Fruit fly (Drosophila melanogaster) whole organism, embryonic: Measurements from ENCODE around the gene gNacalpha.

ENCODE experiments used
- Ada2b ChIP-seq: fragments of 200-800 bp; sonication (Bioruptor generic); IDR thresholded peaks from 2 replicates; pipeline ENCODE4 v1.3.6; 2022; ENCODE audit warnings: missing biosample characterization, missing genetic modification characterization
- CG10959 ChIP-seq: fragments of 200-800 bp; sonication (Bioruptor generic); IDR thresholded peaks from 2 replicates; pipeline ENCODE4 v1.3.6; 2022; ENCODE audit warnings: missing biosample characterization, missing genetic modification characterization
- CG11560 ChIP-seq: fragments of 200-800 bp; sonication (Bioruptor generic); IDR thresholded peaks from 3 replicates; pipeline ENCODE4 v1.3.6; 2022; ENCODE audit warnings: missing biosample characterization, missing genetic modification characterization
- CG12155 ChIP-seq: fragments of 200-800 bp; sonication (Bioruptor generic); optimal IDR thresholded peaks from 3 replicates; lab custom pipeline; 2016; ENCODE audit warnings: missing biosample characterization, missing genetic modification characterization
- CG13624 ChIP-seq: fragments of 200-800 bp; sonication (Bioruptor generic); optimal IDR thresholded peaks from 2 replicates; lab custom pipeline; 2016; ENCODE audit warnings: missing biosample characterization, missing genetic modification characterization
- CG13894 ChIP-seq: fragments of 200-800 bp; sonication (Bioruptor generic); optimal IDR thresholded peaks from 3 replicates; lab custom pipeline; 2018; ENCODE audit warnings: missing biosample characterization, mild to moderate bottlenecking, missing genetic modification characterization, moderate library complexity
- CG15601 ChIP-seq: fragments of 200-800 bp; sonication (Bioruptor generic); optimal IDR thresholded peaks from 3 replicates; lab custom pipeline; 2019; ENCODE audit warnings: missing biosample characterization, mild to moderate bottlenecking, missing genetic modification characterization, moderate library complexity
- CG1647 ChIP-seq: fragments of 200-800 bp; sonication (Bioruptor generic); optimal IDR thresholded peaks from 3 replicates; lab custom pipeline; 2016; ENCODE audit warnings: missing biosample characterization, missing genetic modification characterization
- CG16815 ChIP-seq: fragments of 200-800 bp; sonication (Bioruptor generic); optimal IDR thresholded peaks from 3 replicates; lab custom pipeline; 2017; ENCODE audit warnings: missing biosample characterization, mild to moderate bottlenecking, missing genetic modification characterization
- CG17361 ChIP-seq: fragments of 200-800 bp; sonication (Bioruptor generic); IDR thresholded peaks from 3 replicates; pipeline ENCODE4 v1.3.6; 2022; ENCODE audit warnings: missing biosample characterization, missing genetic modification characterization
- CG18599 ChIP-seq: fragments of 200-800 bp; sonication (Bioruptor generic); optimal IDR thresholded peaks from 3 replicates; lab custom pipeline; 2017; ENCODE audit warnings: missing biosample characterization, missing genetic modification characterization, mild to moderate bottlenecking, moderate library complexity, missing genetic modification reagents
- CG31365 ChIP-seq: fragments of 200-800 bp; sonication (Bioruptor generic); optimal IDR thresholded peaks from 2 replicates; lab custom pipeline; 2018; ENCODE audit warnings: missing biosample characterization, mild to moderate bottlenecking, missing genetic modification characterization
- CG31441 ChIP-seq: fragments of 200-800 bp; sonication (Bioruptor generic); IDR thresholded peaks from 2 replicates; pipeline ENCODE4 v1.3.6; 2022; ENCODE audit warnings: missing biosample characterization, missing genetic modification characterization
- CG32532 ChIP-seq: fragments of 200-800 bp; sonication (Bioruptor generic); IDR thresholded peaks from 2 replicates; pipeline ENCODE4 v1.3.6; 2022; ENCODE audit warnings: missing biosample characterization, missing genetic modification characterization
- Dll ChIP-seq: fragments of 200-800 bp; sonication (Bioruptor generic); IDR thresholded peaks from 4 replicates; pipeline ENCODE4 v1.3.6; 2022; ENCODE audit warnings: missing biosample characterization, missing genetic modification characterization; ENCODE audit not compliant: partially characterized antibody
- Fer3 ChIP-seq: fragments of 200-800 bp; sonication (Bioruptor generic); optimal IDR thresholded peaks from 2 replicates; lab custom pipeline; 2018; ENCODE audit warnings: missing biosample characterization, mild to moderate bottlenecking, missing genetic modification characterization, moderate library complexity
- HLHmδ ChIP-seq: fragments of 200-800 bp; sonication (Bioruptor generic); optimal IDR thresholded peaks from 2 replicates; lab custom pipeline; 2018; ENCODE audit warnings: missing biosample characterization, mild to moderate bottlenecking, missing genetic modification characterization, moderate library complexity
- Max ChIP-seq: fragments of 200-800 bp; sonication (Bioruptor generic); optimal IDR thresholded peaks from 2 replicates; lab custom pipeline; 2016; ENCODE audit warnings: missing biosample characterization, mild to moderate bottlenecking, missing genetic modification characterization
- Med ChIP-seq: fragments of 200-800 bp; sonication (Bioruptor generic); peaks from one replicate; lab custom pipeline; 2016; ENCODE audit warnings: missing biosample characterization, missing genetic modification characterization, mild to moderate bottlenecking, inconsistent platforms, moderate library complexity
- NFAT ChIP-seq: fragments of 200-800 bp; sonication (Bioruptor generic); IDR thresholded peaks from 2 replicates; pipeline ENCODE4 v1.3.6; 2022; ENCODE audit warnings: missing biosample characterization, missing genetic modification characterization
- Neu2 ChIP-seq: fragments of 200-800 bp; sonication (Bioruptor generic); optimal IDR thresholded peaks from 3 replicates; lab custom pipeline; 2016; ENCODE audit warnings: missing biosample characterization, missing genetic modification characterization, borderline replicate concordance
- Nf-YA ChIP-seq: fragments of 200-800 bp; sonication (Bioruptor generic); IDR thresholded peaks from 2 replicates; pipeline ENCODE4 v1.3.6; 2022; ENCODE audit warnings: missing biosample characterization, missing genetic modification characterization
- Poxn ChIP-seq: fragments of 200-800 bp; sonication (Bioruptor generic); IDR thresholded peaks from 2 replicates; pipeline ENCODE4 v1.3.6; 2022; ENCODE audit warnings: missing biosample characterization, missing genetic modification characterization
- Rfx ChIP-seq: fragments of 200-800 bp; sonication (Bioruptor generic); IDR thresholded peaks from 2 replicates; pipeline ENCODE4 v1.3.6; 2022; ENCODE audit warnings: missing biosample characterization, missing genetic modification characterization
- Scr ChIP-seq: fragments of 200-800 bp; sonication (Bioruptor generic); IDR thresholded peaks from 2 replicates; pipeline ENCODE4 v1.3.6; 2022; ENCODE audit warnings: missing biosample characterization, missing genetic modification characterization; ENCODE audit not compliant: partially characterized antibody
- TFAM ChIP-seq: fragments of 200-800 bp; sonication (Bioruptor generic); optimal IDR thresholded peaks from 2 replicates; lab custom pipeline; 2017; ENCODE audit warnings: missing biosample characterization, missing genetic modification characterization, inconsistent platforms
- Trl ChIP-seq, 3 experiments: fragments of >200 bp in 2 of 3; fragments of 200-800 bp in 1 of 3; sonication (Bioruptor generic) in 1 of 3; optimal IDR thresholded peaks; 2 replicates in 1 of 3; 3 replicates in 2 of 3; lab custom pipeline; 2016 to 2017; ENCODE audit warnings: missing biosample characterization in 1 of 3, missing genetic modification characterization in 1 of 3
- crol ChIP-seq: fragments of 200-800 bp; sonication (Bioruptor generic); IDR thresholded peaks from 2 replicates; pipeline ENCODE4 v1.3.6; 2022; ENCODE audit warnings: missing biosample characterization, missing genetic modification characterization
- dmrt99B ChIP-seq: fragments of 200-800 bp; sonication (Bioruptor generic); optimal IDR thresholded peaks from 2 replicates; lab custom pipeline; 2018; ENCODE audit warnings: missing biosample characterization, mild to moderate bottlenecking, missing genetic modification characterization, moderate library complexity
- eve ChIP-seq, 2 experiments: fragments of >200 bp; optimal IDR thresholded peaks; 2 replicates each; lab custom pipeline; 2017; ENCODE audit warnings: missing biosample characterization in 2 of 2, missing genetic modification characterization in 2 of 2
- gro ChIP-seq: fragments of 200-800 bp; sonication (Bioruptor generic); optimal IDR thresholded peaks from 2 replicates; lab custom pipeline; 2016; ENCODE audit warnings: missing biosample characterization, missing genetic modification characterization
- gt ChIP-seq: fragments of 200-800 bp; sonication (Bioruptor generic); IDR thresholded peaks from 2 replicates; pipeline ENCODE4 v1.3.6; 2022; ENCODE audit warnings: missing biosample characterization, missing genetic modification characterization
- jigr1 ChIP-seq: fragments of 200-800 bp; sonication (Bioruptor generic); IDR thresholded peaks from 3 replicates; pipeline ENCODE4 v1.3.6; 2022; ENCODE audit warnings: missing biosample characterization, missing genetic modification characterization
- maf-S ChIP-seq: fragments of 200-800 bp; sonication (Bioruptor generic); optimal IDR thresholded peaks from 2 replicates; lab custom pipeline; 2016; ENCODE audit warnings: missing biosample characterization, missing genetic modification characterization
- mam ChIP-seq: fragments of 200-800 bp; sonication (Bioruptor generic); optimal IDR thresholded peaks from 3 replicates; lab custom pipeline; 2016; ENCODE audit warnings: missing biosample characterization, missing genetic modification characterization
- nmo ChIP-seq: fragments of 200-800 bp; sonication (Bioruptor generic); optimal IDR thresholded peaks from 2 replicates; lab custom pipeline; 2018; ENCODE audit warnings: missing biosample characterization, mild to moderate bottlenecking, missing genetic modification characterization, moderate library complexity
- otp ChIP-seq: fragments of 200-800 bp; sonication (Bioruptor generic); IDR thresholded peaks from 3 replicates; pipeline ENCODE4, ENCODE4 v1.3.6; 2022; ENCODE audit warnings: missing biosample characterization, missing genetic modification characterization
- p53 ChIP-seq: fragments of 200-800 bp; sonication (Bioruptor generic); optimal IDR thresholded peaks from 2 replicates; lab custom pipeline; 2016; ENCODE audit warnings: missing biosample characterization, missing genetic modification characterization
- pan ChIP-seq, 4 experiments: fragments of >200 bp in 3 of 4; fragments of 200-800 bp in 1 of 4; sonication (Bioruptor generic) in 1 of 4; optimal IDR thresholded peaks in 3 of 4; IDR thresholded peaks in 1 of 4; 2 replicates each; pipeline versions ENCODE4 v1.3.6 to Lab custom; 2017 to 2022; ENCODE audit warnings: missing biosample characterization in 2 of 4, missing genetic modification characterization in 2 of 4, mixed read lengths in 1 of 4
- pb ChIP-seq: fragments of 200-800 bp; sonication (Bioruptor generic); optimal IDR thresholded peaks from 3 replicates; lab custom pipeline; 2016; ENCODE audit warnings: missing biosample characterization, missing genetic modification characterization
- prd ChIP-seq, 3 experiments: fragments of >200 bp in 2 of 3; fragments of 200-800 bp in 1 of 3; sonication (Bioruptor generic) in 1 of 3; optimal IDR thresholded peaks in 2 of 3; IDR thresholded peaks in 1 of 3; 2 replicates in 2 of 3; 3 replicates in 1 of 3; pipeline versions ENCODE4 v1.3.6 to Lab custom; 2017 to 2022; ENCODE audit warnings: missing biosample characterization in 1 of 3, missing genetic modification characterization in 1 of 3
- sim ChIP-seq: fragments of 200-800 bp; sonication (Bioruptor generic); IDR thresholded peaks from 2 replicates; pipeline ENCODE4 v1.3.6; 2022; ENCODE audit warnings: missing biosample characterization, missing genetic modification characterization
- slbo ChIP-seq: fragments of 200-800 bp; sonication (Bioruptor generic); IDR thresholded peaks from 2 replicates; pipeline ENCODE4 v1.3.6; 2022; ENCODE audit warnings: missing biosample characterization, missing genetic modification characterization
- slp2 ChIP-seq: fragments of 200-800 bp; sonication (Bioruptor generic); optimal IDR thresholded peaks from 2 replicates; lab custom pipeline; 2016; ENCODE audit warnings: missing biosample characterization, missing genetic modification characterization
- sr ChIP-seq: fragments of 200-800 bp; sonication (Bioruptor generic); IDR thresholded peaks from 3 replicates; pipeline ENCODE4 v1.3.6; 2022; ENCODE audit warnings: missing biosample characterization, missing genetic modification characterization
- unc-4 ChIP-seq: fragments of 200-800 bp; sonication (Bioruptor generic); IDR thresholded peaks from 2 replicates; pipeline ENCODE4 v1.3.6; 2022; ENCODE audit warnings: missing biosample characterization, missing genetic modification characterization; ENCODE audit not compliant: partially characterized antibody

gNacalpha gene

dm6 chr2L:1075753-1076152 is 38.7 kb downstream of the gNacalpha start (continued):
- TF ChIP-seq Fer3 (tag; lab: Kevin White, UChicago): peak; percentile 78
- no peak for TF ChIP-seq Scr (GFP tag; lab: Robert Waterston, UW)
- peak; percentile 39 for TF ChIP-seq HLHmδ
- peak; percentile 81 for TF ChIP-seq p53 (GFP tag; lab: Kevin White, UChicago)
- TF ChIP-seq sr (GFP tag; lab: Robert Waterston, UW): peak; percentile 78; the same call in 2 of the 3 replicates
- TF ChIP-seq CG13624 (GFP tag; lab: Kevin White, UChicago): peak; percentile 86
- TF ChIP-seq crol: peak; percentile 55
- no peak for TF ChIP-seq prd (optimal IDR thresholded peaks at IDR 0.05; lab: Kevin White, UChicago)
- TF ChIP-seq prd (GFP tag; IDR thresholded peaks at IDR 0.05; lab: Robert Waterston, UW): peak; percentile 98
- TF ChIP-seq Trl (optimal IDR thresholded peaks at IDR 0.05; lab: Kevin White, UChicago): no peak
- TF ChIP-seq Trl (GFP tag; optimal IDR thresholded peaks at IDR 0.05; lab: Kevin White, UChicago): peak; percentile 91
- TF ChIP-seq gro: peak; percentile 62
- peak; percentile 94 for TF ChIP-seq Ada2b (GFP tag; lab: Robert Waterston, UW)
- peak; percentile 77; the same call in 2 of the 3 replicates for TF ChIP-seq CG11560 (tag; lab: Robert Waterston, UW)
- peak; percentile 93 for TF ChIP-seq CG31441 (GFP tag; lab: Robert Waterston, UW)
- no peak for TF ChIP-seq Poxn (GFP tag; lab: Robert Waterston, UW)
- peak; percentile 94 for TF ChIP-seq nmo (GFP tag; lab: Kevin White, UChicago)
- TF ChIP-seq Dll: no peak
- no peak for TF ChIP-seq TFAM (GFP tag; lab: Kevin White, UChicago)
- TF ChIP-seq Med (GFP tag; lab: Kevin White, UChicago): peak; percentile 98
- peak; percentile 84 for TF ChIP-seq Rfx (GFP tag; lab: Robert Waterston, UW)
- TF ChIP-seq jigr1: peak; percentile 90
- peak; percentile 93 for TF ChIP-seq dmrt99B (tag; lab: Kevin White, UChicago)
- TF ChIP-seq unc-4: no peak
- TF ChIP-seq slbo: peak; percentile 91
- peak; percentile 92 for TF ChIP-seq CG16815 (GFP tag; lab: Kevin White, UChicago)
- TF ChIP-seq otp: peak; percentile 98
- peak; percentile 85 for TF ChIP-seq CG12155
- TF ChIP-seq pb: peak; percentile 92
- TF ChIP-seq CG31365 (tag; lab: Kevin White, UChicago): peak; percentile 56
- TF ChIP-seq pan (optimal IDR thresholded peaks at IDR 0.05; lab: Kevin White, UChicago): peak in 1 of 2 experiments; percentile 81
- peak; percentile 61 to 93 for TF ChIP-seq pan (GFP tag; optimal IDR thresholded peaks at IDR 0.05 in 1 of 2, IDR thresholded peaks at IDR 0.05 in 1 of 2)
- peak; percentile 84 for TF ChIP-seq gt
- peak; percentile 63; the same call in 1 of the 2 replicates for TF ChIP-seq NFAT (GFP tag; lab: Robert Waterston, UW)
- TF ChIP-seq CG10959 (GFP tag; lab: Robert Waterston, UW): peak; percentile 96
- peak; percentile 85 for TF ChIP-seq mam
- peak; percentile 85 for TF ChIP-seq CG15601 (tag; lab: Kevin White, UChicago)
- TF ChIP-seq CG18599 (GFP tag; lab: Kevin White, UChicago): peak; percentile 73
- peak; percentile 75 for TF ChIP-seq Neu2 (GFP tag; lab: Kevin White, UChicago)
- peak; percentile 81 for TF ChIP-seq CG32532 (GFP tag; lab: Robert Waterston, UW)
- TF ChIP-seq CG17361 (GFP tag; lab: Robert Waterston, UW): peak; percentile 92
- TF ChIP-seq CG13894: no peak
- TF ChIP-seq Nf-YA: peak; percentile 78
- peak; percentile 78 for TF ChIP-seq Max (GFP tag; lab: Kevin White, UChicago)
- peak; percentile 94 for TF ChIP-seq slp2 (GFP tag; lab: Kevin White, UChicago)
- peak in 1 of 2 experiments; percentile 17 for TF ChIP-seq eve (GFP tag; optimal IDR thresholded peaks at IDR 0.05; lab: Kevin White, UChicago)
- peak; percentile 93 for TF ChIP-seq CG1647
- peak; percentile 93 for TF ChIP-seq sim (GFP tag; lab: Robert Waterston, UW)
- TF ChIP-seq maf-S: peak; percentile 87
